Fruit fly (Drosophila melanogaster) whole organism, embryonic: ENCODE results near the gene Trf4-1.

Experiments
- Ada2b ChIP-seq: fragments of 200-800 bp; sonication (Bioruptor generic); IDR thresholded peaks from 2 replicates; pipeline ENCODE4 v1.3.6; 2022; ENCODE audit warnings: missing biosample characterization, missing genetic modification characterization
- B-H1 ChIP-seq: fragments of 200-800 bp; sonication (Bioruptor generic); IDR thresholded peaks from 3 replicates; pipeline ENCODE4 v1.3.6; 2022; ENCODE audit warnings: missing biosample characterization, missing genetic modification characterization
- Bdp1 ChIP-seq: fragments of 200-800 bp; sonication (Bioruptor generic); optimal IDR thresholded peaks from 3 replicates; lab custom pipeline; 2016; ENCODE audit warnings: missing biosample characterization, missing genetic modification characterization
- BtbVII ChIP-seq: fragments of 200-800 bp; sonication (Bioruptor generic); optimal IDR thresholded peaks from 3 replicates; lab custom pipeline; 2017; ENCODE audit warnings: missing biosample characterization, mild to moderate bottlenecking, missing genetic modification characterization
- CG10366 ChIP-seq: fragments of 200-800 bp; sonication (Bioruptor generic); IDR thresholded peaks from 2 replicates; pipeline ENCODE4 v1.3.6; 2022; ENCODE audit warnings: missing biosample characterization, missing genetic modification characterization
- CG12071 ChIP-seq: fragments of 200-800 bp; sonication (Bioruptor generic); optimal IDR thresholded peaks from 3 replicates; lab custom pipeline; 2018; ENCODE audit warnings: missing biosample characterization, mild to moderate bottlenecking, missing genetic modification characterization
- CG13287 ChIP-seq: fragments of 200-800 bp; sonication (Bioruptor generic); IDR thresholded peaks from 2 replicates; pipeline ENCODE4 v1.3.6; 2022; ENCODE audit warnings: missing biosample characterization, missing genetic modification characterization; ENCODE audit not compliant: partially characterized antibody
- CG13424 ChIP-seq: fragments of 200-800 bp; sonication (Bioruptor generic); optimal IDR thresholded peaks from 2 replicates; lab custom pipeline; 2019; ENCODE audit warnings: missing biosample characterization, mild to moderate bottlenecking, missing genetic modification characterization, moderate library complexity
- CG14014 ChIP-seq: fragments of 200-800 bp; sonication (Bioruptor generic); IDR thresholded peaks from 2 replicates; pipeline ENCODE4 v1.3.6; 2022; ENCODE audit warnings: missing biosample characterization, missing genetic modification characterization
- CG14050 ChIP-seq: fragments of 200-800 bp; sonication (Bioruptor generic); IDR thresholded peaks from 3 replicates; pipeline ENCODE4 v1.3.6; 2022; ENCODE audit warnings: missing biosample characterization, missing genetic modification characterization
- CG1529 ChIP-seq: fragments of 200-800 bp; sonication (Bioruptor generic); optimal IDR thresholded peaks from 3 replicates; lab custom pipeline; 2018; ENCODE audit warnings: missing biosample characterization, missing genetic modification characterization
- CG15601 ChIP-seq: fragments of 200-800 bp; sonication (Bioruptor generic); optimal IDR thresholded peaks from 3 replicates; lab custom pipeline; 2019; ENCODE audit warnings: missing biosample characterization, mild to moderate bottlenecking, missing genetic modification characterization, moderate library complexity
- CG15696 ChIP-seq: fragments of 200-800 bp; sonication (Bioruptor generic); optimal IDR thresholded peaks from 2 replicates; lab custom pipeline; 2019; ENCODE audit warnings: missing biosample characterization, mild to moderate bottlenecking, missing genetic modification characterization, moderate library complexity
- CG17568 ChIP-seq: fragments of 200-800 bp; sonication (Bioruptor generic); optimal IDR thresholded peaks from 2 replicates; lab custom pipeline; 2018; ENCODE audit warnings: missing biosample characterization, mild to moderate bottlenecking, missing genetic modification characterization, moderate library complexity
- CG1832 ChIP-seq: fragments of 200-800 bp; sonication (Bioruptor generic); optimal IDR thresholded peaks from 2 replicates; lab custom pipeline; 2017; ENCODE audit warnings: missing biosample characterization, mild to moderate bottlenecking, missing genetic modification characterization, inconsistent platforms
- CG2712 ChIP-seq: fragments of 200-800 bp; optimal IDR thresholded peaks from 3 replicates; lab custom pipeline; 2019; ENCODE audit warnings: missing biosample characterization, mild to moderate bottlenecking, missing genetic modification characterization, moderate library complexity
- CG30020 ChIP-seq: fragments of 200-800 bp; optimal IDR thresholded peaks from 2 replicates; lab custom pipeline; 2019; ENCODE audit warnings: missing biosample characterization, mild to moderate bottlenecking, missing genetic modification characterization, moderate library complexity
- CG3995 ChIP-seq: fragments of 200-800 bp; sonication (Bioruptor generic); optimal IDR thresholded peaks from 3 replicates; lab custom pipeline; 2016; ENCODE audit warnings: missing biosample characterization, missing genetic modification characterization
- CG43689 ChIP-seq: fragments of 200-800 bp; sonication (Bioruptor generic); IDR thresholded peaks from 2 replicates; pipeline ENCODE4 v1.3.6; 2022; ENCODE audit warnings: missing biosample characterization, missing genetic modification characterization
- CG5953 ChIP-seq: fragments of 200-800 bp; sonication (Bioruptor generic); IDR thresholded peaks from 2 replicates; pipeline ENCODE4 v1.3.6; 2022; ENCODE audit warnings: missing biosample characterization, missing genetic modification characterization
- CG6654 ChIP-seq: fragments of 200-800 bp; sonication (Bioruptor generic); optimal IDR thresholded peaks from 2 replicates; lab custom pipeline; 2017; ENCODE audit warnings: missing biosample characterization, mild to moderate bottlenecking, missing genetic modification characterization
- CG6854 ChIP-seq: fragments of 200-800 bp; sonication (Bioruptor generic); optimal IDR thresholded peaks from 3 replicates; lab custom pipeline; 2017; ENCODE audit warnings: missing biosample characterization, mild to moderate bottlenecking, missing genetic modification characterization
- CG9876 ChIP-seq: fragments of 200-800 bp; sonication (Bioruptor generic); optimal IDR thresholded peaks from 2 replicates; lab custom pipeline; 2016; ENCODE audit warnings: missing biosample characterization, missing genetic modification characterization
- ERR ChIP-seq: fragments of 200-800 bp; sonication (Bioruptor generic); optimal IDR thresholded peaks from 2 replicates; lab custom pipeline; 2016; ENCODE audit warnings: missing biosample characterization, missing genetic modification characterization
- H15 ChIP-seq: fragments of 200-800 bp; sonication (Bioruptor generic); IDR thresholded peaks from 3 replicates; pipeline ENCODE4 v1.3.6; 2022; ENCODE audit warnings: missing biosample characterization, missing genetic modification characterization
- Hmx ChIP-seq: fragments of 200-800 bp; sonication (Bioruptor generic); optimal IDR thresholded peaks from 2 replicates; lab custom pipeline; 2016; ENCODE audit warnings: missing biosample characterization, missing genetic modification characterization
- PHDP ChIP-seq: fragments of 200-800 bp; sonication (Bioruptor generic); optimal IDR thresholded peaks from 3 replicates; lab custom pipeline; 2018; ENCODE audit warnings: missing biosample characterization, mild to moderate bottlenecking, missing genetic modification characterization, moderate library complexity
- Trl ChIP-seq, 3 experiments: fragments of >200 bp in 2 of 3; fragments of 200-800 bp in 1 of 3; sonication (Bioruptor generic) in 1 of 3; optimal IDR thresholded peaks; 2 replicates in 1 of 3; 3 replicates in 2 of 3; lab custom pipeline; 2016 to 2017; ENCODE audit warnings: missing biosample characterization in 1 of 3, missing genetic modification characterization in 1 of 3
- Xrp1 ChIP-seq: fragments of 200-800 bp; sonication (Bioruptor generic); IDR thresholded peaks from 2 replicates; pipeline ENCODE4 v1.3.6; 2022; ENCODE audit warnings: missing biosample characterization, missing genetic modification characterization
- abd-A ChIP-seq: fragments of 200-800 bp; sonication (Bioruptor generic); optimal IDR thresholded peaks from 3 replicates; lab custom pipeline; 2019; ENCODE audit warnings: missing biosample characterization, mild to moderate bottlenecking, missing genetic modification characterization, moderate library complexity
- ato ChIP-seq: fragments of 200-800 bp; sonication (Bioruptor generic); IDR thresholded peaks from 2 replicates; pipeline ENCODE4 v1.3.6; 2022; ENCODE audit warnings: missing biosample characterization, missing genetic modification characterization; ENCODE audit not compliant: partially characterized antibody
- btn ChIP-seq: fragments of 200-800 bp; sonication (Bioruptor generic); optimal IDR thresholded peaks from 2 replicates; lab custom pipeline; 2016; ENCODE audit warnings: missing biosample characterization, missing genetic modification characterization
- cas ChIP-seq: fragments of 200-800 bp; sonication (Bioruptor generic); IDR thresholded peaks from 2 replicates; pipeline ENCODE4 v1.3.6; 2022; ENCODE audit warnings: missing biosample characterization, missing genetic modification characterization
- chif ChIP-seq, 2 experiments: fragments of 200-800 bp; sonication (Bioruptor generic); optimal IDR thresholded peaks; 3 replicates each; lab custom pipeline; 2016; ENCODE audit warnings: missing biosample characterization in 2 of 2, missing genetic modification characterization in 2 of 2
- dmrt11E ChIP-seq: fragments of 200-800 bp; sonication (Bioruptor generic); optimal IDR thresholded peaks from 3 replicates; lab custom pipeline; 2018; ENCODE audit warnings: missing biosample characterization, mild to moderate bottlenecking, missing genetic modification characterization, moderate library complexity
- ewg ChIP-seq: fragments of 200-800 bp; sonication (Bioruptor generic); optimal IDR thresholded peaks from 3 replicates; lab custom pipeline; 2017; ENCODE audit warnings: mild to moderate bottlenecking, missing biosample characterization, missing genetic modification reagents, missing genetic modification characterization
- fd64A ChIP-seq: fragments of 200-800 bp; sonication (Bioruptor generic); optimal IDR thresholded peaks from 3 replicates; lab custom pipeline; 2018; ENCODE audit warnings: missing biosample characterization, mild to moderate bottlenecking, missing genetic modification characterization
- fd96Cb ChIP-seq: fragments of 200-800 bp; sonication (Bioruptor generic); optimal IDR thresholded peaks from 2 replicates; lab custom pipeline; 2018; ENCODE audit warnings: missing biosample characterization, mild to moderate bottlenecking, missing genetic modification characterization, moderate library complexity
- luna ChIP-seq: fragments of 200-800 bp; sonication (Bioruptor generic); optimal IDR thresholded peaks from 2 replicates; lab custom pipeline; 2016; ENCODE audit warnings: missing biosample characterization, missing genetic modification characterization
- nom ChIP-seq: fragments of 200-800 bp; sonication (Bioruptor generic); optimal IDR thresholded peaks from 2 replicates; lab custom pipeline; 2017; ENCODE audit warnings: missing biosample characterization, missing genetic modification characterization, mild to moderate bottlenecking, moderate library complexity, missing genetic modification reagents
- peb ChIP-seq: fragments of 200-800 bp; sonication (Bioruptor generic); IDR thresholded peaks from 2 replicates; pipeline ENCODE4 v1.3.6; 2022; ENCODE audit warnings: missing biosample characterization, missing genetic modification characterization
- pfk ChIP-seq: fragments of 200-800 bp; sonication (Bioruptor generic); optimal IDR thresholded peaks from 2 replicates; lab custom pipeline; 2018; ENCODE audit warnings: missing biosample characterization, mild to moderate bottlenecking, missing genetic modification characterization, moderate library complexity
- phol ChIP-seq: fragments of 200-800 bp; sonication (Bioruptor generic); optimal IDR thresholded peaks from 3 replicates; lab custom pipeline; 2018; ENCODE audit warnings: missing biosample characterization, mild to moderate bottlenecking, missing genetic modification characterization, moderate library complexity
- pnt ChIP-seq: fragments of 200-800 bp; sonication (Bioruptor generic); optimal IDR thresholded peaks from 3 replicates; lab custom pipeline; 2016; ENCODE audit warnings: missing biosample characterization, missing genetic modification characterization
- repo ChIP-seq: fragments of 200-800 bp; sonication (Bioruptor generic); optimal IDR thresholded peaks from 2 replicates; lab custom pipeline; 2016; ENCODE audit warnings: missing biosample characterization, missing genetic modification characterization
- row ChIP-seq: fragments of 200-800 bp; sonication (Bioruptor generic); IDR thresholded peaks from 3 replicates; pipeline ENCODE4 v1.3.6; 2022; ENCODE audit warnings: missing biosample characterization, missing genetic modification characterization
- sob ChIP-seq: fragments of 200-800 bp; sonication (Bioruptor generic); IDR thresholded peaks from 2 replicates; pipeline ENCODE4 v1.3.6; 2022; ENCODE audit warnings: missing biosample characterization, missing genetic modification characterization
- sr ChIP-seq: fragments of 200-800 bp; sonication (Bioruptor generic); IDR thresholded peaks from 3 replicates; pipeline ENCODE4 v1.3.6; 2022; ENCODE audit warnings: missing biosample characterization, missing genetic modification characterization
- ssp ChIP-seq: fragments of 200-800 bp; sonication (Bioruptor generic); IDR thresholded peaks from 2 replicates; pipeline ENCODE4 v1.3.6; 2022; ENCODE audit warnings: missing biosample characterization, missing genetic modification characterization
- twi ChIP-seq: fragments of 200-800 bp; optimal IDR thresholded peaks from 2 replicates; lab custom pipeline; 2019; ENCODE audit warnings: missing biosample characterization, mild to moderate bottlenecking, missing genetic modification characterization, moderate library complexity
- vvl ChIP-seq: fragments of 200-800 bp; sonication (Bioruptor generic); IDR thresholded peaks from 2 replicates; pipeline ENCODE4 v1.3.6; 2022; ENCODE audit warnings: missing biosample characterization, missing genetic modification characterization
- wek ChIP-seq: fragments of 200-800 bp; sonication (Bioruptor generic); optimal IDR thresholded peaks from 3 replicates; lab custom pipeline; 2018; ENCODE audit warnings: missing biosample characterization, mild to moderate bottlenecking, missing genetic modification characterization, moderate library complexity

Gene Trf4-1

DNA sequence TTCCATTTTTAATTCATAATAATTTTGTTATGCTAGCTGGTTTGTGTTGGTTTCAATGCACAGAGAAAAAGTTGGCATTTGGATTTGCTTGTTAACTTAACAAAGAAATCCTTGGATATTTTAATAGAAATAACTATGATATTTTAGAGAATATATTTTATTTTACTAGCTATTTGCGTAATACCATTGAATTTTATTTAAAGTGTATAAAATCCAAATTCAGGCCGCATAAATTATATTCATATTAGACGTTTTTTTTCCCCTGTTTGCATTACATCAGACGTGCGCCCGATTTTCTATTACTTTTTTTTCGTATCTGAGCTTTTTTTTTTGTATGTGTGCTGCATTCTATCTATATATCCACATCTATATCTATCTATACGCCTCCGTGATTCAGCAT lies 25.4 kb upstream of the Trf4-1 start (continued):
- TF ChIP-seq repo (GFP tag; lab: Kevin White, UChicago) (no peak), fd64A (GFP tag; lab: Kevin White, UChicago) (no peak), luna (GFP tag; lab: Kevin White, UChicago) (no peak), abd-A (no peak), sr (GFP tag; lab: Robert Waterston, UW) (no peak; the same call in 2 of the 3 replicates), CG6854 (no peak), CG43689 (GFP tag; lab: Robert Waterston, UW) (no peak), CG13424 (tag; lab: Kevin White, UChicago) (peak; percentile 33), ewg (no peak), Hmx (GFP tag; lab: Kevin White, UChicago) (no peak), CG17568 (GFP tag; lab: Kevin White, UChicago) (no peak), CG15696 (tag; lab: Kevin White, UChicago) (no peak), CG10366 (GFP tag; lab: Robert Waterston, UW) (no peak), CG1832 (GFP tag; lab: Kevin White, UChicago) (no peak), twi (tag; lab: Kevin White, UChicago) (no peak), Trl (optimal IDR thresholded peaks at IDR 0.05; lab: Kevin White, UChicago) (no peak), Trl (GFP tag; optimal IDR thresholded peaks at IDR 0.05; lab: Kevin White, UChicago) (no peak), PHDP (no peak), BtbVII (GFP tag; lab: Kevin White, UChicago) (no peak), CG6654 (GFP tag; lab: Kevin White, UChicago) (no peak), dmrt11E (tag; lab: Kevin White, UChicago) (no peak), row (GFP tag; lab: Robert Waterston, UW) (peak; percentile 39; the same call in 2 of the 3 replicates), btn (GFP tag; lab: Kevin White, UChicago) (no peak), ato (GFP tag; lab: Robert Waterston, UW) (no peak), CG14014 (GFP tag; lab: Robert Waterston, UW) (no peak), CG12071 (GFP tag; lab: Kevin White, UChicago) (no peak), Xrp1 (peak; percentile 32; the same call in 1 of the 2 replicates), H15 (GFP tag; lab: Robert Waterston, UW) (no peak), CG13287 (GFP tag; lab: Robert Waterston, UW) (no peak), ssp (GFP tag; lab: Robert Waterston, UW) (no peak), peb (no peak), vvl (peak; percentile 40; the same call in 1 of the 2 replicates), CG30020 (tag; lab: Kevin White, UChicago) (no peak), B-H1 (no peak), pfk (no peak), ERR (no peak), CG15601 (tag; lab: Kevin White, UChicago) (no peak), sob (no peak), CG5953 (GFP tag; lab: Robert Waterston, UW) (no peak), CG2712 (peak; percentile 38), wek (GFP tag; lab: Kevin White, UChicago) (no peak), CG14050 (GFP tag; lab: Robert Waterston, UW) (no peak), phol (tag; lab: Kevin White, UChicago) (peak; percentile 35), CG3995 (no peak), CG1529 (GFP tag; lab: Kevin White, UChicago) (peak; percentile 12), CG9876 (GFP tag; lab: Kevin White, UChicago) (no peak), chif (GFP tag; optimal IDR thresholded peaks at IDR 0.05; lab: Kevin White, UChicago) (no peak), Bdp1 (no peak), nom (no peak), pnt (no peak), Ada2b (GFP tag; lab: Robert Waterston, UW) (no peak), cas (no peak), fd96Cb (tag; lab: Kevin White, UChicago) (peak; percentile 12)
